ENCODE assay signal across 3 fruit fly cellular contexts in the genomic region with DNA sequence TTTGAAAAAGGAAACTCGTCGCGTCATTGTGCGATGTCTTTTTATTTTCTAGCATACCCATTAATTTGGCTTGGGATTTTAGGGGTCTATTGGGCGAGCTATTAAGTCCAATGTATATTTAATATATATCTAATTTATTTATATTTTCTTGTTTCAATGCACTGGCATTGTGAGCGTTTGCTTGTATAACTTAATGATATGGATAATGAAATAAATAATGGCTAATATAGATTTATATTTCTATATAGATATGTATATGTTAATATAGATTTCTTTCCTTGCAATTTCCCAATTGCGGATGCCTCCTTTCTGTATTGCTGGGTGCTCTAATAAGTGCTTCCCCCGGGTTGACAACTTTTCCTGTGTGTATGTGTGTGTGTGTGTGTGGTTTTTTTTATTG.
TF ChIP-seq lines count a peak whose summit lies in the region.

No protein-coding gene starts in this region.

- TF ChIP-seq CTCF in whole organism, embryonic (GFP tag; optimal IDR thresholded peaks at IDR 0.05; lab: Kevin White, UChicago): no peak

TF ChIP-seq in whole organism, embryonic, 481 proteins besides CTCF, POLR2A, EP300 and RAD21 (continues in another document):
- no peak for TF ChIP-seq HmgD (GFP tag; optimal IDR thresholded peaks at IDR 0.05; lab: Kevin White, UChicago)
- TF ChIP-seq Ravus (GFP tag; IDR thresholded peaks at IDR 0.05; lab: Robert Waterston, UW): no peak
- TF ChIP-seq Hr39 (optimal IDR thresholded peaks at IDR 0.05; lab: Kevin White, UChicago): no peak
- peak in 1 of 3 experiments; percentile 66 for TF ChIP-seq lola (GFP tag; optimal IDR thresholded peaks at IDR 0.05; lab: Kevin White, UChicago)
- TF ChIP-seq dmrt11E (tag; optimal IDR thresholded peaks at IDR 0.05; lab: Kevin White, UChicago): peak; percentile 82
- peak; percentile 46 for TF ChIP-seq trem (tag; optimal IDR thresholded peaks at IDR 0.05; lab: Kevin White, UChicago)
- peak; percentile 34 for TF ChIP-seq gcm (GFP tag; optimal IDR thresholded peaks at IDR 0.05; lab: Kevin White, UChicago)
- no peak for TF ChIP-seq prd (optimal IDR thresholded peaks at IDR 0.05; lab: Kevin White, UChicago)
- TF ChIP-seq prd (GFP tag; IDR thresholded peaks at IDR 0.05; lab: Robert Waterston, UW): peak; percentile 10; the same call in 1 of the 3 replicates
- no peak for TF ChIP-seq so (GFP tag; IDR thresholded peaks at IDR 0.05; lab: Robert Waterston, UW)
- peak; percentile 32 for TF ChIP-seq Abd-B (GFP tag; optimal IDR thresholded peaks at IDR 0.05; lab: Kevin White, UChicago)
- no peak for TF ChIP-seq Oaz (GFP tag; IDR thresholded peaks at IDR 0.05; lab: Robert Waterston, UW)
- peak; percentile 17 for TF ChIP-seq CG15601 (tag; optimal IDR thresholded peaks at IDR 0.05; lab: Kevin White, UChicago)
- peak; percentile 53 for TF ChIP-seq CG17829 (tag; optimal IDR thresholded peaks at IDR 0.05; lab: Kevin White, UChicago)
- TF ChIP-seq psq (GFP tag; optimal IDR thresholded peaks at IDR 0.05; lab: Kevin White, UChicago): no peak
- TF ChIP-seq da (GFP tag; optimal IDR thresholded peaks at IDR 0.05; lab: Kevin White, UChicago): no peak
- TF ChIP-seq CG8359 (GFP tag; optimal IDR thresholded peaks at IDR 0.05; lab: Kevin White, UChicago; ENCODE audit: borderline replicate concordance): peak; percentile 7
- TF ChIP-seq CG10321 (GFP tag; IDR thresholded peaks at IDR 0.05; lab: Robert Waterston, UW): no peak
- TF ChIP-seq croc (GFP tag; conservative IDR thresholded peaks at IDR 0.05; lab: Robert Waterston, UW): peak; percentile 45; the same call in 2 of the 3 replicates
- TF ChIP-seq her (GFP tag; optimal IDR thresholded peaks at IDR 0.05; lab: Kevin White, UChicago): no peak
- peak; percentile 77 for TF ChIP-seq CG18262 (tag; optimal IDR thresholded peaks at IDR 0.05; lab: Kevin White, UChicago)
- TF ChIP-seq ara (GFP tag; IDR thresholded peaks at IDR 0.05; lab: Robert Waterston, UW): 0 out of 2 replicates have a peak, but pooled peaks have one; percentile 4
- no peak for TF ChIP-seq stc (GFP tag; IDR thresholded peaks at IDR 0.05; lab: Robert Waterston, UW)
- peak; percentile 17 for TF ChIP-seq Oli (tag; optimal IDR thresholded peaks at IDR 0.05; lab: Kevin White, UChicago)
- TF ChIP-seq Sox102F (GFP tag; optimal IDR thresholded peaks at IDR 0.05; lab: Kevin White, UChicago): peak; percentile 23
- TF ChIP-seq Tbp (GFP tag; optimal IDR thresholded peaks at IDR 0.05; lab: Kevin White, UChicago): no peak
- TF ChIP-seq CG16815 (GFP tag; optimal IDR thresholded peaks at IDR 0.05; lab: Kevin White, UChicago): peak; percentile 35
- TF ChIP-seq CG6689 (GFP tag; IDR thresholded peaks at IDR 0.05; lab: Robert Waterston, UW): 0 out of 2 replicates have a peak, but pooled peaks have one; percentile 24

TF ChIP-seq in whole organism, prepupa, 60 proteins besides CTCF, POLR2A, EP300 and RAD21 (continues in another document):
- no peak for TF ChIP-seq Smox (GFP tag; optimal IDR thresholded peaks at IDR 0.05; lab: Kevin White, UChicago)
- no peak for TF ChIP-seq fkh (GFP tag; optimal IDR thresholded peaks at IDR 0.05; lab: Kevin White, UChicago)
- TF ChIP-seq cyc (GFP tag; optimal IDR thresholded peaks at IDR 0.05; lab: Kevin White, UChicago): no peak
- TF ChIP-seq fd59A (GFP tag; optimal IDR thresholded peaks at IDR 0.05; lab: Kevin White, UChicago): no peak
- TF ChIP-seq CG8119 (GFP tag; IDR thresholded peaks at IDR 0.05; lab: Robert Waterston, UW): peak; percentile 52; the same call in 2 of the 3 replicates
- no peak for TF ChIP-seq net (GFP tag; optimal IDR thresholded peaks at IDR 0.05; lab: Kevin White, UChicago)
- no peak for TF ChIP-seq CG34406 (GFP tag; optimal IDR thresholded peaks at IDR 0.05; lab: Kevin White, UChicago)
- TF ChIP-seq CG16779 (tag; optimal IDR thresholded peaks at IDR 0.05; lab: Kevin White, UChicago): no peak
- no peak for TF ChIP-seq eg (GFP tag; IDR thresholded peaks at IDR 0.05; lab: Robert Waterston, UW)
- TF ChIP-seq Eip75B (GFP tag; optimal IDR thresholded peaks at IDR 0.05; lab: Kevin White, UChicago): no peak
- TF ChIP-seq Sox102F (GFP tag; optimal IDR thresholded peaks at IDR 0.05; lab: Kevin White, UChicago): no peak
- no peak for TF ChIP-seq Hr39 (GFP tag; optimal IDR thresholded peaks at IDR 0.05; lab: Kevin White, UChicago)
- no peak for TF ChIP-seq Lpt (GFP tag; optimal IDR thresholded peaks at IDR 0.05; lab: Kevin White, UChicago)
- peak; percentile 48 for TF ChIP-seq CG4318 (GFP tag; optimal IDR thresholded peaks at IDR 0.05; lab: Kevin White, UChicago)
- TF ChIP-seq Ets21C (GFP tag; optimal IDR thresholded peaks at IDR 0.05; lab: Kevin White, UChicago): no peak
- TF ChIP-seq esn (GFP tag; optimal IDR thresholded peaks at IDR 0.05; lab: Kevin White, UChicago): no peak
- no peak for TF ChIP-seq fd85E (GFP tag; optimal IDR thresholded peaks at IDR 0.05; lab: Kevin White, UChicago)
- no peak for TF ChIP-seq CG11294 (GFP tag; IDR thresholded peaks at IDR 0.05; lab: Robert Waterston, UW)
- no peak for TF ChIP-seq topi (GFP tag; optimal IDR thresholded peaks at IDR 0.05; lab: Kevin White, UChicago)
- TF ChIP-seq CG8632 (GFP tag; optimal IDR thresholded peaks at IDR 0.05; lab: Kevin White, UChicago): no peak
- TF ChIP-seq Gug (GFP tag; IDR thresholded peaks at IDR 0.05; lab: Robert Waterston, UW): peak; percentile 38; the same call in 1 of the 2 replicates
- no peak for TF ChIP-seq Blimp-1 (GFP tag; optimal IDR thresholded peaks at IDR 0.05; lab: Kevin White, UChicago)
- peak; percentile 32 for TF ChIP-seq CG3919 (GFP tag; optimal IDR thresholded peaks at IDR 0.05; lab: Kevin White, UChicago)
- TF ChIP-seq CG7368 (GFP tag; optimal IDR thresholded peaks at IDR 0.05; lab: Kevin White, UChicago): no peak
- no peak for TF ChIP-seq CG11762 (GFP tag; optimal IDR thresholded peaks at IDR 0.05; lab: Kevin White, UChicago; ENCODE audit: insufficient read depth)
- peak; percentile 26 for TF ChIP-seq achi (GFP tag; optimal IDR thresholded peaks at IDR 0.05; lab: Kevin White, UChicago)
- peak; percentile 27 for TF ChIP-seq acj6 (GFP tag; optimal IDR thresholded peaks at IDR 0.05; lab: Kevin White, UChicago)
- no peak for TF ChIP-seq CG6163 (GFP tag; IDR thresholded peaks at IDR 0.05; lab: Robert Waterston, UW)
- TF ChIP-seq Met (GFP tag; optimal IDR thresholded peaks at IDR 0.05; lab: Kevin White, UChicago): no peak
- no peak for TF ChIP-seq vri (GFP tag; optimal IDR thresholded peaks at IDR 0.05; lab: Kevin White, UChicago)
- TF ChIP-seq Hr4 (GFP tag; optimal IDR thresholded peaks at IDR 0.05; lab: Kevin White, UChicago): peak; percentile 19
- no peak for TF ChIP-seq CG6792 (GFP tag; optimal IDR thresholded peaks at IDR 0.05; lab: Kevin White, UChicago)

TF ChIP-seq in whole organism, pupa, 21 proteins besides CTCF, POLR2A, EP300 and RAD21:
- TF ChIP-seq D1 (tag; optimal IDR thresholded peaks at IDR 0.05; lab: Kevin White, UChicago): no peak
- no peak for TF ChIP-seq gl (tag; optimal IDR thresholded peaks at IDR 0.05; lab: Kevin White, UChicago)
- TF ChIP-seq Ets98B (GFP tag; IDR thresholded peaks at IDR 0.05; lab: Robert Waterston, UW): no peak
- no peak for TF ChIP-seq EcR (GFP tag; optimal IDR thresholded peaks at IDR 0.05; lab: Kevin White, UChicago)
- TF ChIP-seq rn (GFP tag; IDR thresholded peaks at IDR 0.05; lab: Robert Waterston, UW): no peak
- TF ChIP-seq CG17806 (tag; optimal IDR thresholded peaks at IDR 0.05; lab: Kevin White, UChicago): peak; percentile 52
- TF ChIP-seq CG15710 (tag; optimal IDR thresholded peaks at IDR 0.05; lab: Kevin White, UChicago): peak; percentile 54
- TF ChIP-seq CG13204 (GFP tag; optimal IDR thresholded peaks at IDR 0.05; lab: Kevin White, UChicago): no peak
- no peak for TF ChIP-seq CG32121 (GFP tag; IDR thresholded peaks at IDR 0.05; lab: Robert Waterston, UW)
- peak; percentile 70 for TF ChIP-seq CG14655 (GFP tag; optimal IDR thresholded peaks at IDR 0.05; lab: Kevin White, UChicago)
- no peak for TF ChIP-seq CG12605 (GFP tag; IDR thresholded peaks at IDR 0.05; lab: Robert Waterston, UW)
- TF ChIP-seq CG8301 (tag; optimal IDR thresholded peaks at IDR 0.05; lab: Kevin White, UChicago): peak; percentile 25
- no peak for TF ChIP-seq fd96Ca (GFP tag; IDR thresholded peaks at IDR 0.05; lab: Robert Waterston, UW)
- no peak for TF ChIP-seq Snoo (tag; optimal IDR thresholded peaks at IDR 0.05; lab: Kevin White, UChicago)
- peak; percentile 58 for TF ChIP-seq CG8159 (tag; optimal IDR thresholded peaks at IDR 0.05; lab: Kevin White, UChicago)
- peak; percentile 14 for TF ChIP-seq CG34367 (tag; optimal IDR thresholded peaks at IDR 0.05; lab: Kevin White, UChicago)
- TF ChIP-seq Pif1B (GFP tag; optimal IDR thresholded peaks at IDR 0.05; lab: Kevin White, UChicago): no peak
- TF ChIP-seq CG9948 (tag; optimal IDR thresholded peaks at IDR 0.05; lab: Kevin White, UChicago): peak; percentile 57
- no peak for TF ChIP-seq CG4496 (GFP tag; IDR thresholded peaks at IDR 0.05; lab: Robert Waterston, UW)
- no peak for TF ChIP-seq Pif1A (GFP tag; optimal IDR thresholded peaks at IDR 0.05; lab: Kevin White, UChicago)
- no peak for TF ChIP-seq CG10348 (GFP tag; IDR thresholded peaks at IDR 0.05; lab: Robert Waterston, UW)
